Worm (Caenorhabditis elegans) whole organism, L3 larva: ENCODE results near the gene fbxb-91.

Experiments used
- ama-1 ChIP-seq: fragments of 150-350 bp; optimal IDR thresholded peaks from 2 replicates; lab custom pipeline; 2018
- ceh-82 ChIP-seq: fragments of 150-350 bp; optimal IDR thresholded peaks from 2 replicates; lab custom pipeline; 2014; ENCODE audit warnings: missing biosample characterization, missing genetic modification characterization
- elt-2 ChIP-seq: sonication (generic microtip); optimal IDR thresholded peaks from 2 replicates; lab custom pipeline; 2016; ENCODE audit warnings: missing genetic modification reagents, mild to moderate bottlenecking, missing genetic modification characterization, missing compliant biosample characterization
- fkh-10 ChIP-seq: sonication (generic microtip); optimal IDR thresholded peaks from 2 replicates; lab custom pipeline; 2017; ENCODE audit warnings: missing biosample characterization, missing genetic modification reagents, missing genetic modification characterization
- fos-1 ChIP-seq: fragments of 150-350 bp; optimal IDR thresholded peaks from 2 replicates; lab custom pipeline; 2014; ENCODE audit warnings: missing biosample characterization, missing genetic modification characterization
- hmg-11 ChIP-seq: sonication (generic microtip); optimal IDR thresholded peaks from 2 replicates; lab custom pipeline; 2016; ENCODE audit warnings: missing genetic modification characterization, missing compliant biosample characterization
- jun-1 ChIP-seq: fragments of 150-350 bp; optimal IDR thresholded peaks from 2 replicates; lab custom pipeline; 2014; ENCODE audit warnings: missing biosample characterization, missing genetic modification reagents, missing genetic modification characterization
- nhr-12 ChIP-seq: fragments of 150-350 bp; optimal IDR thresholded peaks from 2 replicates; lab custom pipeline; 2014; ENCODE audit warnings: missing biosample characterization, missing genetic modification characterization
- skn-1 ChIP-seq: fragments of 150-350 bp; optimal IDR thresholded peaks from 2 replicates; lab custom pipeline; 2014; ENCODE audit warnings: missing biosample characterization, missing genetic modification characterization
- ztf-4 ChIP-seq: fragments of 150-350 bp; optimal IDR thresholded peaks from 2 replicates; lab custom pipeline; 2014; ENCODE audit warnings: missing biosample characterization, missing genetic modification characterization

DNA sequence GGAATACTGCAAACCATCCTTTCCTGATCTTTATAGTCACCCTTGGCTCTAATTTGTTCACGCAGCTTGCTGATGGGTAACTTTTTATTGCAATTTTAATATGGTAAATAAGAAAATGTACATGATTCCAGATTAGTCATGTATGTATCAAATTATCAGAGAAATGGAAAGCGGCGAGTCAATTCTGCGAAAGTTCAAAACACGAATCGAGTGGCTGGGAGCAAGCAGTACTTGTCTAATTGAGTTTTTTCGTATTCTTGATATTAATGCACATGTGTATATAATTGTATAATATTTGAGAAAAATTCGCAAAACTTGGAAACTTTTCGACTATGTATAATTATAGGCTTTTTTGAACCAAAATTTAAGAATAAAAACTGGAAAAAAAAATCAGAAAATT is 8.4 kb upstream of the fbxb-91 start, which contains the start of gene T24E12.12:
- TF ChIP-seq fkh-10 (GFP tag; lab: Kevin White, UChicago) (no peak), hmg-11 (tag; lab: Kevin White, UChicago) (no peak), ama-1 (lab: Kevin White, UChicago) (no peak), ceh-82 (no peak), nhr-12 (tag; lab: Kevin White, UChicago) (no peak), jun-1 (no peak), skn-1 (tag; lab: Kevin White, UChicago) (no peak), ztf-4 (tag; lab: Kevin White, UChicago) (no peak), fos-1 (tag; lab: Kevin White, UChicago) (no peak), elt-2 (tag; lab: Kevin White, UChicago) (no peak)
